Worm (Caenorhabditis elegans) whole organism, L4 larva: ENCODE measurements around the gene F26F4.12.
A peak's percentile ranks its signal among the peaks of the same experiment; 100 is the strongest.

Experiments
- D1046.2 ChIP-seq: fragments of 200-800 bp; sonication (Bioruptor generic); IDR thresholded peaks from 2 replicates; pipeline ENCODE4 v1.3.6; 2022; ENCODE audit warnings: missing genetic modification characterization, missing compliant biosample characterization
- F44E2.7 ChIP-seq: fragments of 200-800 bp; sonication (Bioruptor generic); IDR thresholded peaks from 2 replicates; pipeline ENCODE4 v2.1.2; 2022; ENCODE audit warnings: missing genetic modification characterization, missing compliant biosample characterization
- F49E8.2 ChIP-seq: sonication (generic microtip); optimal IDR thresholded peaks from 2 replicates; lab custom pipeline; 2016; ENCODE audit warnings: missing compliant biosample characterization, mild to moderate bottlenecking, missing genetic modification characterization, borderline replicate concordance
- R02D3.7 ChIP-seq: fragments of 150-350 bp; sonication (generic microtip); optimal IDR thresholded peaks from 3 replicates; lab custom pipeline; 2014; ENCODE audit warnings: missing biosample characterization, missing genetic modification characterization
- T26A8.4 ChIP-seq: fragments of 200-800 bp; sonication (Bioruptor generic); IDR thresholded peaks from 2 replicates; pipeline ENCODE4 v1.3.6; 2022; ENCODE audit warnings: missing genetic modification characterization, missing compliant biosample characterization
- Y48G9A.11 ChIP-seq: fragments of 200-800 bp; sonication (Bioruptor generic); IDR thresholded peaks from 2 replicates; pipeline ENCODE4 v1.3.6; 2022; ENCODE audit warnings: missing genetic modification reagents, missing genetic modification characterization, missing compliant biosample characterization
- aha-1 ChIP-seq: fragments of 150-350 bp; peaks from one replicate; lab custom pipeline; 2014; ENCODE audit warnings: missing biosample characterization, missing genetic modification characterization
- ama-1 ChIP-seq: fragments of 150-350 bp; optimal IDR thresholded peaks from 2 replicates; lab custom pipeline; 2014; ENCODE audit warnings: inconsistent platforms, mixed read lengths
- arid-1 ChIP-seq: fragments of 200-800 bp; sonication (Bioruptor generic); conservative IDR thresholded peaks from 2 replicates; pipeline ENCODE4 v1.3.6; 2022; ENCODE audit warnings: missing genetic modification reagents, missing genetic modification characterization, missing compliant biosample characterization
- ceh-28 ChIP-seq: fragments of 150-350 bp; optimal IDR thresholded peaks from 2 replicates; lab custom pipeline; 2014; ENCODE audit warnings: missing biosample characterization, missing genetic modification reagents, missing genetic modification characterization
- ceh-32 ChIP-seq: sonication (generic microtip); optimal IDR thresholded peaks from 2 replicates; lab custom pipeline; 2016; ENCODE audit warnings: mild to moderate bottlenecking, missing genetic modification characterization, missing compliant biosample characterization; ENCODE audit not compliant: poor library complexity
- ces-1 ChIP-seq: fragments of 150-350 bp; sonication (generic microtip); optimal IDR thresholded peaks from 4 replicates; lab custom pipeline; 2014; ENCODE audit warnings: missing biosample characterization, missing genetic modification reagents, missing genetic modification characterization
- daf-19 ChIP-seq: fragments of 200-800 bp; sonication (Bioruptor generic); conservative IDR thresholded peaks from 2 replicates; pipeline ENCODE4 v1.3.6; 2022; ENCODE audit warnings: missing genetic modification characterization, missing compliant biosample characterization
- daf-8 ChIP-seq: fragments of 200-800 bp; sonication (Bioruptor generic); IDR thresholded peaks from 2 replicates; pipeline ENCODE4 v1.3.6; 2022; ENCODE audit warnings: missing genetic modification characterization, missing compliant biosample characterization
- dmd-6 ChIP-seq: fragments of 200-800 bp; sonication (Bioruptor generic); IDR thresholded peaks from 2 replicates; pipeline ENCODE4 v1.3.6; 2022; ENCODE audit warnings: missing genetic modification reagents, missing genetic modification characterization, missing compliant biosample characterization
- dpl-1 ChIP-seq: fragments of 150-350 bp; optimal IDR thresholded peaks from 2 replicates; lab custom pipeline; 2014; ENCODE audit warnings: missing biosample characterization, missing genetic modification reagents, missing genetic modification characterization
- duxl-1 ChIP-seq: sonication (generic microtip); optimal IDR thresholded peaks from 2 replicates; lab custom pipeline; 2016; ENCODE audit warnings: mild to moderate bottlenecking, missing genetic modification characterization, moderate library complexity, missing compliant biosample characterization; ENCODE audit not compliant: poor library complexity
- egl-43 ChIP-seq: fragments of 200-800 bp; sonication (Bioruptor generic); IDR thresholded peaks from 2 replicates; pipeline ENCODE4 v1.3.6; 2022; ENCODE audit warnings: missing genetic modification reagents, missing genetic modification characterization, missing compliant biosample characterization
- fkh-10 ChIP-seq: fragments of 150-350 bp; optimal IDR thresholded peaks from 2 replicates; lab custom pipeline; 2014; ENCODE audit warnings: missing biosample characterization, missing genetic modification reagents, missing genetic modification characterization
- fos-1 ChIP-seq: fragments of 150-350 bp; optimal IDR thresholded peaks from 2 replicates; lab custom pipeline; 2014; ENCODE audit warnings: missing biosample characterization, missing genetic modification characterization
- hif-1 ChIP-seq, 2 experiments: sonication (generic microtip); optimal IDR thresholded peaks; 2 replicates each; lab custom pipeline; 2016 to 2017; ENCODE audit warnings: missing compliant biosample characterization in 2 of 2, missing genetic modification characterization in 2 of 2, missing genetic modification reagents in 2 of 2, missing genotype in 2 of 2, mild to moderate bottlenecking in 1 of 2
- hlh-11 ChIP-seq: fragments of 200-800 bp; sonication (Bioruptor generic); optimal IDR thresholded peaks from 2 replicates; lab custom pipeline; 2018; ENCODE audit warnings: mild to moderate bottlenecking, missing genetic modification characterization, missing compliant biosample characterization
- jun-1 ChIP-seq: fragments of 150-350 bp; optimal IDR thresholded peaks from 2 replicates; lab custom pipeline; 2014; ENCODE audit warnings: missing biosample characterization, missing genetic modification reagents, missing genetic modification characterization
- lin-13 ChIP-seq: fragments of 150-350 bp; optimal IDR thresholded peaks from 2 replicates; lab custom pipeline; 2014; ENCODE audit warnings: missing biosample characterization, missing genetic modification reagents, missing genetic modification characterization
- mxl-2 ChIP-seq: fragments of 200-800 bp; sonication (Bioruptor generic); conservative IDR thresholded peaks from 2 replicates; pipeline ENCODE4 v1.3.6; 2022; ENCODE audit warnings: missing genetic modification reagents, missing genetic modification characterization, missing compliant biosample characterization
- mxl-3 ChIP-seq: fragments of 200-800 bp; sonication (Bioruptor generic); optimal IDR thresholded peaks from 2 replicates; lab custom pipeline; 2018; ENCODE audit warnings: mild to moderate bottlenecking, missing genetic modification characterization, missing compliant biosample characterization
- nhr-10 ChIP-seq: fragments of 150-350 bp; optimal IDR thresholded peaks from 2 replicates; lab custom pipeline; 2014; ENCODE audit warnings: missing biosample characterization, missing genetic modification characterization
- nhr-41 ChIP-seq: fragments of 200-800 bp; sonication (Bioruptor generic); IDR thresholded peaks from 2 replicates; pipeline ENCODE4 v1.3.6; 2022; ENCODE audit warnings: missing genetic modification reagents, missing genetic modification characterization, missing compliant biosample characterization
- nhr-42 ChIP-seq: fragments of 200-800 bp; sonication (Bioruptor generic); IDR thresholded peaks from 2 replicates; pipeline ENCODE4 v1.3.6; 2022; ENCODE audit warnings: missing genetic modification characterization, missing compliant biosample characterization
- nhr-6 ChIP-seq: fragments of 150-350 bp; optimal IDR thresholded peaks from 2 replicates; lab custom pipeline; 2014; ENCODE audit warnings: missing biosample characterization, missing genetic modification characterization
- nhr-76 ChIP-seq: fragments of 150-350 bp; optimal IDR thresholded peaks from 2 replicates; lab custom pipeline; 2014; ENCODE audit warnings: missing biosample characterization, missing genetic modification characterization
- skn-1 ChIP-seq: fragments of 150-350 bp; optimal IDR thresholded peaks from 2 replicates; lab custom pipeline; 2014; ENCODE audit warnings: missing biosample characterization, missing genetic modification characterization
- spr-1 ChIP-seq: sonication (generic microtip); optimal IDR thresholded peaks from 2 replicates; lab custom pipeline; 2016; ENCODE audit warnings: mild to moderate bottlenecking, missing genetic modification characterization, missing compliant biosample characterization
- unc-39 ChIP-seq: sonication (generic microtip); optimal IDR thresholded peaks from 2 replicates; lab custom pipeline; 2017; ENCODE audit warnings: missing biosample characterization, missing genetic modification characterization
- zfp-2 ChIP-seq: sonication (generic microtip); optimal IDR thresholded peaks from 2 replicates; lab custom pipeline; 2016; ENCODE audit warnings: mild to moderate bottlenecking, missing genetic modification characterization, missing compliant biosample characterization
- zip-11 ChIP-seq: fragments of 200-800 bp; sonication (Bioruptor generic); IDR thresholded peaks from 2 replicates; pipeline ENCODE4 v1.3.6; 2022; ENCODE audit warnings: missing genetic modification characterization, missing compliant biosample characterization
- ztf-11 ChIP-seq: fragments of 150-350 bp; optimal IDR thresholded peaks from 2 replicates; lab custom pipeline; 2014; ENCODE audit warnings: missing biosample characterization, missing genetic modification characterization
- ztf-7 ChIP-seq: fragments of 150-350 bp; optimal IDR thresholded peaks from 2 replicates; lab custom pipeline; 2014; ENCODE audit warnings: missing biosample characterization, missing genetic modification characterization

Gene F26F4.12

DNA sequence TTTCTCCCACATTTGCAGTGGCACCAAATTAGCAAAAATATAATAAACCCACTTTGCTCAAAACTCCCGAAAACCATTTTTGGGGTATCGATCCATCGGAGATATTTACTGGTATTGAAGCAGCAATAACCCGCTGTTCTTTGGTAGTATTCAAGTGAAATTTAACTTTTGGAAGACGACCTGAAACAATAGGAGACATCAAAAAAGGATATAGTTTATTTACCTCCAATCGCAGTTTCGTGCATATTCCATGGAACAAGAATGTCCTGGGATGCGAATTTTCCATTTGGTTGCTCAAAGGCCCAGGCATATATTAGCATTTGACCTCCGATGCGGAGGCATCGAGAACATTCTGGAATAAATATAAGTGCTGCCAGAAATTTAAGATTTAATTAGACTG lies 36.4 kb downstream of the F26F4.12 start:
- TF ChIP-seq aha-1 (tag; lab: Kevin White, UChicago), result peak; percentile 96
- no peak for TF ChIP-seq lin-13 (GFP tag; lab: Kevin White, UChicago)
- no peak for TF ChIP-seq nhr-10

DNA sequence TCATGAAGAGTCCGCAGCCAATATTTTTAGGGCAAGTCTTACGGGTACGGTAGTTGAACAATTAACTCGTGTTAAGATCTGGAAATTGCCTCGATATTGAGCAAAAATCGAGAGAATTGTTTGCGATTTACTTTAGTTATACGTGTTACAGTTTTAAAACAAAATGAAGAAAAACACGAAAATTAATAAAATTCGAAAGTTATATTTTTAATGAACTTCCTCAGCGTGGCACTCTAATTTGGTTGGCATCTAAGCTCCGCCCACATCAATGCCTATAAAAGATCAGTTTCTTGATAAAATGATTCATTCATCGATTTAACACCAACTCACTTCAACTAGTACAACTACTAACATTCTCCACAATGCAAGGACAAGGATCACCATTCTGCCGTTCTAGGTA lies 39.4 kb downstream of the F26F4.12 start, which contains the start of gene gipc-1:
Gene gipc-1, plus strand, starts transcription at position 301 of the 400 bp plus-strand sequence.
- TF ChIP-seq arid-1 (GFP tag; lab: Robert Waterston, UW), result no peak
- no peak for TF ChIP-seq ceh-28 (tag; lab: Kevin White, UChicago)
- no peak for TF ChIP-seq dpl-1 (GFP tag; lab: Kevin White, UChicago)
- TF ChIP-seq hif-1 (tag; optimal IDR thresholded peaks at IDR 0.05; lab: Kevin White, UChicago), result no peak
- no peak for TF ChIP-seq fos-1 (tag; lab: Kevin White, UChicago)
- TF ChIP-seq ztf-7 (tag; lab: Kevin White, UChicago), result no peak
- TF ChIP-seq spr-1, result no peak
- no peak for TF ChIP-seq zfp-2 (tag; lab: Kevin White, UChicago)
- no peak for TF ChIP-seq F44E2.7
- no peak for TF ChIP-seq mxl-2 (GFP tag; lab: Robert Waterston, UW)
- TF ChIP-seq skn-1 (tag; lab: Kevin White, UChicago), result no peak
- no peak for TF ChIP-seq mxl-3
- TF ChIP-seq F49E8.2 (tag; lab: Kevin White, UChicago), result no peak
- no peak for TF ChIP-seq D1046.2
- no peak for TF ChIP-seq daf-19

DNA sequence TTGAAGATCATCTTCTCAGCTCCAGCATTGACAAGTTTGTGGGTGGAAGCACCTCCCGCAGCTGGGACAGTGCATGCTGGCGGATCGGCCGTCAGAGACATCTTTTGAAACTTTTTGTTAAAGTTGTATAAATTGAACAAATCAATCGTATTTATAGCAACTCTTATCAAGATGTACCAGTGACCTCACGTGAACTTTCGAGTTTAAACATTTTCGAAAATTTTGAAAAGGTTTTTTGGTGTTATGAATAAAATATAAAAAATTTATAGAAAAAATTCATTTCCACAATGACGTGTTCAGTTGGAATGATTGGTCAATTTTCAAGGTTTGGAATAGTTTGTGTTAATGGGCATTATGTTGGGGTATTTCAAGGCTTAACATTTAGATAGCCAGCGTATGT lies 41.2 kb downstream of the F26F4.12 start, which contains the start of the genes msd-4 and C35D10.3:
Gene msd-4, minus strand, starts transcription at position 101 of the 400 bp plus-strand sequence.
Gene C35D10.3, plus strand, starts transcription at position 279 of the 400 bp plus-strand sequence.
- TF ChIP-seq duxl-1 (no peak), T26A8.4 (GFP tag; lab: Robert Waterston, UW) (no peak), jun-1 (tag; lab: Kevin White, UChicago) (no peak), mxl-2 (GFP tag; lab: Robert Waterston, UW) (no peak), fos-1 (tag; lab: Kevin White, UChicago) (no peak), hlh-11 (tag; lab: Kevin White, UChicago) (no peak), nhr-10 (no peak), dmd-6 (GFP tag; lab: Robert Waterston, UW) (no peak), ama-1 (lab: Kevin White, UChicago) (no peak), nhr-6 (no peak), ceh-32 (tag; lab: Kevin White, UChicago) (no peak), nhr-76 (tag; lab: Kevin White, UChicago) (no peak), nhr-42 (GFP tag; lab: Robert Waterston, UW) (no peak), D1046.2 (no peak)

DNA sequence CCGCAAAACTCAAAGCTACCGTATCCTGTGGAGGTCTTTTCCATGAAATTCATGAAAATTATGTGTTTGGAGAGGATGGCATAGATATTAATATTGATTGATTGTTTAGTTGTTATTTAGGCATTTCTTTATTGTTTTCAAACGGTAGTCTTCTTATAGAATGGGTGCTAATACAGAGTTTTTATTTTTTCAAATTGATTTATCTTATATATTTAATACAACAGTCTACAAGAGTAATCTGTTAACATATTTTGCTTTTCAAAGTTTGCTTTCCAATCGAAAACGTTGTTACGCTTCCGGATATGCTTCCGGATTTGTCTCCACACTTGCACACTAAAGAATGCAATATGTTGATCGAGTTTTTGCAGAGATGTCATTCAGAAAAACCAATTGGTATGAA lies 43.1 kb downstream of the F26F4.12 start, which contains the start of gene C35D10.17:
Gene C35D10.17, plus strand, starts transcription at position 301 of the 400 bp plus-strand sequence.
- TF ChIP-seq nhr-10 (no peak), fkh-10 (GFP tag; lab: Kevin White, UChicago) (no peak), ztf-11 (tag; lab: Kevin White, UChicago) (no peak), hif-1 (tag; optimal IDR thresholded peaks at IDR 0.05; lab: Kevin White, UChicago) (no peak), ceh-32 (tag; lab: Kevin White, UChicago) (no peak), egl-43 (no peak), nhr-41 (GFP tag; lab: Robert Waterston, UW) (no peak), Y48G9A.11 (GFP tag; lab: Robert Waterston, UW) (no peak), hlh-11 (tag; lab: Kevin White, UChicago) (no peak), unc-39 (no peak), daf-8 (GFP tag; lab: Robert Waterston, UW) (no peak), ces-1 (GFP tag; lab: Kevin White, UChicago) (no peak), skn-1 (tag; lab: Kevin White, UChicago) (no peak), nhr-76 (tag; lab: Kevin White, UChicago) (no peak), zip-11 (GFP tag; lab: Robert Waterston, UW) (no peak), F49E8.2 (tag; lab: Kevin White, UChicago) (no peak), R02D3.7 (no peak), dmd-6 (GFP tag; lab: Robert Waterston, UW) (no peak), D1046.2 (no peak), mxl-2 (GFP tag; lab: Robert Waterston, UW) (no peak)
- TF ChIP-seq, all 104 proteins: peak for 0
